Worm (Caenorhabditis elegans) whole organism, young adult: ENCODE measurements around the gene srv-15.

Experiments
- C17E4.6 ChIP-seq: fragments of 200-800 bp; sonication (Bioruptor generic); IDR thresholded peaks from 2 replicates; pipeline ENCODE4 v1.3.6; 2022; ENCODE audit warnings: missing genetic modification reagents, missing genetic modification characterization, missing compliant biosample characterization
- D2030.7 ChIP-seq: fragments of 200-800 bp; sonication (Bioruptor generic); IDR thresholded peaks from 2 replicates; pipeline ENCODE4 v1.3.6; 2022; ENCODE audit warnings: missing genetic modification reagents, missing genetic modification characterization, missing compliant biosample characterization
- F23B12.7 ChIP-seq: sonication (generic microtip); optimal IDR thresholded peaks from 2 replicates; lab custom pipeline; 2017; ENCODE audit warnings: missing genetic modification characterization, mild to moderate bottlenecking, missing compliant biosample characterization, antibody characterized with exemption, moderate library complexity; ENCODE audit not compliant: insufficient read depth
- F37B4.10 ChIP-seq: fragments of 200-800 bp; sonication (Bioruptor generic); IDR thresholded peaks from 2 replicates; pipeline ENCODE4 v1.3.6; 2022; ENCODE audit warnings: missing genetic modification characterization, missing compliant biosample characterization
- K11D2.4 ChIP-seq: fragments of 200-800 bp; sonication (Bioruptor generic); IDR thresholded peaks from 2 replicates; pipeline ENCODE4 v1.3.6; 2022; ENCODE audit warnings: missing genetic modification reagents, missing genetic modification characterization, missing compliant biosample characterization
- Y53F4B.3 ChIP-seq: fragments of 200-800 bp; sonication (Bioruptor generic); IDR thresholded peaks from 2 replicates; pipeline ENCODE4 v1.3.6; 2022; ENCODE audit warnings: missing genetic modification reagents, missing genetic modification characterization, missing compliant biosample characterization
- Y67H2A.10 ChIP-seq: fragments of 200-800 bp; sonication (Bioruptor generic); conservative IDR thresholded peaks from 2 replicates; pipeline ENCODE4 v1.3.6; 2022; ENCODE audit warnings: missing genetic modification reagents, missing genetic modification characterization, missing compliant biosample characterization
- aptf-2 ChIP-seq: fragments of 200-800 bp; sonication (Bioruptor generic); conservative IDR thresholded peaks from 2 replicates; pipeline ENCODE4 v1.3.6; 2022; ENCODE audit warnings: missing genetic modification reagents, missing genetic modification characterization, missing compliant biosample characterization
- attf-6 ChIP-seq: fragments of 200-800 bp; sonication (Bioruptor generic); IDR thresholded peaks from 2 replicates; pipeline ENCODE4 v1.3.6; 2022; ENCODE audit warnings: missing genetic modification reagents, missing genetic modification characterization, missing compliant biosample characterization
- bed-1 ChIP-seq: fragments of 200-800 bp; sonication (Bioruptor generic); IDR thresholded peaks from 2 replicates; pipeline ENCODE4 v1.3.6; 2022; ENCODE audit warnings: missing genetic modification reagents, missing genetic modification characterization, missing compliant biosample characterization
- ceh-40 ChIP-seq: fragments of 200-800 bp; sonication (Bioruptor generic); IDR thresholded peaks from 2 replicates; pipeline ENCODE4 v1.3.6; 2022; ENCODE audit warnings: missing genetic modification characterization, missing compliant biosample characterization
- ceh-58 ChIP-seq: fragments of 200-800 bp; sonication (Bioruptor generic); IDR thresholded peaks from 2 replicates; pipeline ENCODE4 v1.3.6; 2022; ENCODE audit warnings: missing genetic modification characterization, missing compliant biosample characterization
- chd-7 ChIP-seq: sonication (generic microtip); optimal IDR thresholded peaks from 2 replicates; lab custom pipeline; 2016; ENCODE audit warnings: mild to moderate bottlenecking, missing genetic modification characterization, moderate library complexity, missing compliant biosample characterization
- die-1 ChIP-seq: sonication (generic microtip); optimal IDR thresholded peaks from 2 replicates; lab custom pipeline; 2016; ENCODE audit warnings: missing genotype, mild to moderate bottlenecking, missing genetic modification characterization, missing compliant biosample characterization
- dox-1 ChIP-seq: fragments of 200-800 bp; sonication (Bioruptor generic); IDR thresholded peaks from 2 replicates; pipeline ENCODE4 v1.3.6; 2022; ENCODE audit warnings: missing genetic modification reagents, missing genetic modification characterization, missing compliant biosample characterization
- dpff-1 ChIP-seq: sonication (generic microtip); optimal IDR thresholded peaks from 2 replicates; lab custom pipeline; 2017; ENCODE audit warnings: mild to moderate bottlenecking, missing genetic modification characterization, missing compliant biosample characterization
- egl-18 ChIP-seq: fragments of 200-800 bp; sonication (Bioruptor generic); IDR thresholded peaks from 2 replicates; pipeline ENCODE4 v1.3.6; 2022; ENCODE audit warnings: missing genetic modification reagents, missing genetic modification characterization, missing compliant biosample characterization
- egl-44 ChIP-seq: fragments of 200-800 bp; sonication (Bioruptor generic); IDR thresholded peaks from 2 replicates; pipeline ENCODE4 v1.3.6; 2022; ENCODE audit warnings: missing genetic modification reagents, missing genetic modification characterization, missing compliant biosample characterization
- gei-17 ChIP-seq: fragments of 200-800 bp; sonication (Bioruptor generic); optimal IDR thresholded peaks from 2 replicates; lab custom pipeline; 2018; ENCODE audit warnings: mild to moderate bottlenecking, missing genetic modification characterization, missing compliant biosample characterization
- him-1 ChIP-seq: sonication (generic microtip); optimal IDR thresholded peaks from 2 replicates; lab custom pipeline; 2016; ENCODE audit warnings: missing genotype, missing genetic modification reagents, missing genetic modification characterization, missing compliant biosample characterization
- hmg-20 ChIP-seq: fragments of 200-800 bp; sonication (Bioruptor generic); IDR thresholded peaks from 2 replicates; pipeline ENCODE4 v1.3.6; 2022; ENCODE audit warnings: missing genetic modification reagents, missing genetic modification characterization, missing compliant biosample characterization
- hrde-1 ChIP-seq: sonication (generic microtip); optimal IDR thresholded peaks from 2 replicates; lab custom pipeline; 2016; ENCODE audit warnings: missing genetic modification characterization, mild to moderate bottlenecking, missing compliant biosample characterization, moderate library complexity, missing genotype, missing genetic modification reagents, borderline replicate concordance
- hsf-1 ChIP-seq: fragments of 200-800 bp; sonication (Bioruptor generic); IDR thresholded peaks from 2 replicates; pipeline ENCODE4 v1.3.6; 2022; ENCODE audit warnings: missing genetic modification reagents, missing genetic modification characterization, missing compliant biosample characterization
- lag-1 ChIP-seq: fragments of 200-800 bp; sonication (Bioruptor generic); IDR thresholded peaks from 2 replicates; pipeline ENCODE4 v1.3.6; 2022; ENCODE audit warnings: missing genetic modification reagents, missing genetic modification characterization, missing compliant biosample characterization
- lin-26 ChIP-seq: fragments of 200-800 bp; sonication (Bioruptor generic); IDR thresholded peaks from 2 replicates; pipeline ENCODE4 v1.3.6; 2022; ENCODE audit warnings: missing genetic modification reagents, missing genetic modification characterization, missing compliant biosample characterization
- lin-54 ChIP-seq: fragments of 200-800 bp; sonication (Bioruptor generic); optimal IDR thresholded peaks from 2 replicates; lab custom pipeline; 2018; ENCODE audit warnings: mild to moderate bottlenecking, missing genetic modification characterization, missing compliant biosample characterization
- nfya-1 ChIP-seq: sonication (generic microtip); optimal IDR thresholded peaks from 2 replicates; lab custom pipeline; 2017; ENCODE audit warnings: antibody characterized with exemption, missing compliant biosample characterization, missing genetic modification characterization, borderline replicate concordance; ENCODE audit not compliant: insufficient read depth
- nfya-2 ChIP-seq: fragments of 200-800 bp; sonication (Bioruptor generic); IDR thresholded peaks from 2 replicates; pipeline ENCODE4 v1.3.6; 2022; ENCODE audit warnings: missing genetic modification reagents, missing genetic modification characterization, missing compliant biosample characterization
- nhr-27 ChIP-seq: fragments of 200-800 bp; sonication (Bioruptor generic); optimal IDR thresholded peaks from 2 replicates; lab custom pipeline; 2018; ENCODE audit warnings: mild to moderate bottlenecking, missing genetic modification characterization, moderate library complexity, missing compliant biosample characterization
- nhr-80 ChIP-seq: sonication (generic microtip); optimal IDR thresholded peaks from 2 replicates; lab custom pipeline; 2016; ENCODE audit warnings: missing genetic modification characterization, missing compliant biosample characterization
- rcor-1 ChIP-seq: fragments of 200-800 bp; sonication (Bioruptor generic); IDR thresholded peaks from 2 replicates; pipeline ENCODE4 v1.3.6; 2022; ENCODE audit warnings: missing genetic modification reagents, missing genetic modification characterization, missing compliant biosample characterization
- sdz-38 ChIP-seq: sonication (generic microtip); optimal IDR thresholded peaks from 2 replicates; lab custom pipeline; 2016; ENCODE audit warnings: missing genotype, missing genetic modification characterization, missing compliant biosample characterization
- snpc-1.3 ChIP-seq: sonication (generic microtip); optimal IDR thresholded peaks from 2 replicates; lab custom pipeline; 2017; ENCODE audit warnings: missing genetic modification characterization, mild to moderate bottlenecking, missing compliant biosample characterization, antibody characterized with exemption, moderate library complexity, missing genotype, missing genetic modification reagents; ENCODE audit not compliant: insufficient read depth
- snpc-4 ChIP-seq, 5 experiments: fragments of 150-350 bp in 1 of 5; sonication (generic microtip) in 4 of 5; optimal IDR thresholded peaks; 2 replicates each; lab custom pipeline; 2014 to 2018; ENCODE audit warnings: missing genetic modification characterization in 5 of 5, missing biosample characterization in 3 of 5, antibody characterized with exemption in 2 of 5, mild to moderate bottlenecking in 2 of 5, missing compliant biosample characterization in 2 of 5, missing genotype in 2 of 5, moderate library complexity in 2 of 5, missing genetic modification reagents in 1 of 5
- somi-1 ChIP-seq: fragments of 200-800 bp; sonication (Bioruptor generic); optimal IDR thresholded peaks from 2 replicates; lab custom pipeline; 2018; ENCODE audit warnings: mild to moderate bottlenecking, missing genetic modification characterization, missing compliant biosample characterization
- xnd-1 ChIP-seq: sonication (generic microtip); optimal IDR thresholded peaks from 2 replicates; lab custom pipeline; 2016; ENCODE audit warnings: missing genotype, missing genetic modification reagents, missing genetic modification characterization, missing compliant biosample characterization
- zfh-2 ChIP-seq: fragments of 200-800 bp; sonication (Bioruptor generic); conservative IDR thresholded peaks from 2 replicates; pipeline ENCODE4 v1.3.6; 2022; ENCODE audit warnings: missing genetic modification reagents, missing genetic modification characterization, missing compliant biosample characterization

Gene srv-15

DNA sequence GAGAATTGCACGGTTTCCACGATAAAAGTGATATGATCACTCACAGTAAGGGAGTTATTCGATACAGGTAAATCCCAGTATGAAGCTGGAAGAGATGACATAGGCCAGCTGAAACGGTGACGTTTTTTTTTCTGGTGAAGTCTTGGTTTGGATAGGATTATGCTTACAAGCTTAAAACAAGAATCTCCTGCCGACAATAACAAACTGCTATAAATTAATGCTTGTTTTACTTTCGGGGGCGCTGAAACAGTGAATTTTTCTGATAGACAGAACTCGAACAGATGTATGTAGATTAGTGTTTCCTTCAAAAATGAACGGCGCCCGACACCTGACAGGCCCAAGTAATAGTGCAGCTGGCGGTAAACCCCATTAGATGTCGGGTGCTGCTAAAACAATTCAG, 27.4 kb downstream of the srv-15 start, which contains the start of gene srv-16:
TSS of gene srv-16 (minus strand) at position 101 of the 400 bp plus-strand sequence.
- TF ChIP-seq chd-7 (tag; lab: Kevin White, UChicago) (no peak), snpc-4 (GFP tag; optimal IDR thresholded peaks at IDR 0.05; lab: Kevin White, UChicago) (no peak), snpc-4 (tag; optimal IDR thresholded peaks at IDR 0.05; lab: Kevin White, UChicago) (peak in 1 of 4 experiments; percentile 44)

DNA sequence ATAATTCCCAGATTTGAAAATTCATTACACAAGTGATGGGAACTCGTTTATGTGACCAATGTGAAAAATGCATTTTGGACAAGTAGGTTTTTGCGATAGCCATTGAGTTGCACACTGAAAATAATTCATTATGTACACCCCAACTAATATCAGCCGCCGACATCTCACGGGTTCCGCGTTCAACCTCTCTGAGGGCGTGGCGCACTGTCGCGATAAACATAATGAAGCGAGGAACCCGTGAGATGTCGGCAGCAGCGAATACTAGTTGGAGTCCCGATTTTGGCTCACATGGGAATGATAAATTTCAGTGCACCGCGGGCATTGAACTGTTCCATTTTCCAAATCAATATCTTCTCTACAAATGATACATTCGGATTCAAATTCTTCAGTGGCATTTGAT, 30.7 kb downstream of the srv-15 start:
- no peak for TF ChIP-seq C17E4.6 (GFP tag; lab: Robert Waterston, UW)
- TF ChIP-seq gei-17: no peak
- no peak for TF ChIP-seq ceh-58 (GFP tag; lab: Robert Waterston, UW)
- TF ChIP-seq bed-1 (GFP tag; lab: Robert Waterston, UW): no peak
- TF ChIP-seq lin-54 (GFP tag; lab: Kevin White, UChicago): no peak
- no peak for TF ChIP-seq snpc-4 (GFP tag; optimal IDR thresholded peaks at IDR 0.05; lab: Kevin White, UChicago)
- peak in 1 of 4 experiments; percentile 81 for TF ChIP-seq snpc-4 (tag; optimal IDR thresholded peaks at IDR 0.05; lab: Kevin White, UChicago)
- TF ChIP-seq, all 124 proteins: peak for 1

DNA sequence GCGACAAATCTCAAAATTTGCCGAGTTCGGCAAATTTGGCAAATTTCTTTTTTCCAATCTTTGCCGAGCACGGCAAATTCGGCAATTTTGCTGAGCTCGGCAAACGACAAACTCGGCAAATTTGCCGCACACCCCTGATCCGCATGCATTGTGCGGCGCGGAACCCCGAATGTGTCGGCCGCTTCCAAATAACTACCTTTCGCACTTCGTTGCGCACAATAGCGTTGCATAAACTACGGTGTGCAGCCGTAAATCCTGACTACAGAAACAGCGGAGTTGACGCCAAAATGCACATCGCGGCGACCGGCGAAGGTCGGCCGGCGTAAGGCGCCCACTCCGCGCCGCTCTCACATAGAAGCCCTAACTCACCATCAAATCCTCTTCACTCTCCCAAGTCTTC, 32.1 kb downstream of the srv-15 start:
- TF ChIP-seq zfh-2 (peak; percentile 36; the same call in 1 of the 2 replicates), hmg-20 (GFP tag; lab: Robert Waterston, UW) (no peak), F23B12.7 (tag; lab: Kevin White, UChicago) (no peak), die-1 (tag; lab: Kevin White, UChicago) (no peak), snpc-4 (GFP tag; optimal IDR thresholded peaks at IDR 0.05; lab: Kevin White, UChicago) (no peak), snpc-4 (tag; optimal IDR thresholded peaks at IDR 0.05; lab: Kevin White, UChicago) (peak in 1 of 4 experiments; percentile 88), hrde-1 (tag; lab: Kevin White, UChicago) (no peak), dpff-1 (tag; lab: Kevin White, UChicago) (no peak), hsf-1 (GFP tag; lab: Robert Waterston, UW) (no peak), somi-1 (GFP tag; lab: Kevin White, UChicago) (no peak), D2030.7 (no peak), Y67H2A.10 (no peak), attf-6 (GFP tag; lab: Robert Waterston, UW) (peak; percentile 52; the same call in 1 of the 2 replicates), nhr-27 (no peak), lag-1 (GFP tag; lab: Robert Waterston, UW) (no peak), dox-1 (GFP tag; lab: Robert Waterston, UW) (0 out of 2 replicates have a peak, but pooled peaks have one; percentile 23), egl-18 (GFP tag; lab: Robert Waterston, UW) (no peak), him-1 (tag; lab: Kevin White, UChicago) (no peak), xnd-1 (tag; lab: Kevin White, UChicago) (no peak), Y53F4B.3 (no peak), K11D2.4 (GFP tag; lab: Robert Waterston, UW) (no peak), rcor-1 (no peak), aptf-2 (GFP tag; lab: Robert Waterston, UW) (no peak), snpc-1.3 (tag; lab: Kevin White, UChicago) (no peak), nfya-1 (tag; lab: Kevin White, UChicago) (no peak), sdz-38 (no peak), lin-26 (GFP tag; lab: Robert Waterston, UW) (no peak), ceh-40 (GFP tag; lab: Robert Waterston, UW) (no peak), nhr-80 (no peak), F37B4.10 (GFP tag; lab: Robert Waterston, UW) (no peak), egl-44 (no peak), nfya-2 (GFP tag; lab: Robert Waterston, UW) (no peak)
- TF ChIP-seq, all 124 proteins: peak for 4
